Worm (Caenorhabditis elegans) whole organism, mixed stage, embryonic: ENCODE data around the gene cutl-22.

Source experiments
- M03D4.4 ChIP-seq: sonication (generic microtip); optimal IDR thresholded peaks from 2 replicates; lab custom pipeline; 2017; ENCODE audit warnings: mild to moderate bottlenecking, missing genetic modification characterization, missing compliant biosample characterization
- bed-3 ChIP-seq: fragments of 200-800 bp; sonication (Bioruptor generic); optimal IDR thresholded peaks from 3 replicates; lab custom pipeline; 2018; ENCODE audit warnings: mild to moderate bottlenecking, missing genetic modification characterization, moderate library complexity, missing compliant biosample characterization
- blmp-1 ChIP-seq: fragments of 150-350 bp; optimal IDR thresholded peaks from 2 replicates; lab custom pipeline; 2014; ENCODE audit warnings: missing biosample characterization, missing genetic modification characterization
- ceh-39 ChIP-seq: fragments of 150-350 bp; optimal IDR thresholded peaks from 2 replicates; lab custom pipeline; 2014; ENCODE audit warnings: missing biosample characterization, missing genetic modification characterization
- ceh-43 ChIP-seq: fragments of 200-800 bp; sonication (Bioruptor generic); optimal IDR thresholded peaks from 2 replicates; lab custom pipeline; 2018; ENCODE audit warnings: mild to moderate bottlenecking, missing genetic modification characterization, moderate library complexity, missing compliant biosample characterization
- ceh-83 ChIP-seq: fragments of 200-800 bp; sonication (Bioruptor generic); optimal IDR thresholded peaks from 2 replicates; lab custom pipeline; 2018; ENCODE audit warnings: mild to moderate bottlenecking, missing genetic modification characterization, missing compliant biosample characterization
- ces-1 ChIP-seq: fragments of 150-350 bp; optimal IDR thresholded peaks from 2 replicates; lab custom pipeline; 2014; ENCODE audit warnings: missing biosample characterization, missing genetic modification reagents, missing genetic modification characterization
- cnd-1 ChIP-seq: fragments of 200-800 bp; sonication (Bioruptor generic); optimal IDR thresholded peaks from 2 replicates; lab custom pipeline; 2018; ENCODE audit warnings: mild to moderate bottlenecking, missing genetic modification characterization, missing compliant biosample characterization
- drap-1 ChIP-seq: fragments of 200-800 bp; sonication (Bioruptor generic); optimal IDR thresholded peaks from 3 replicates; lab custom pipeline; 2018; ENCODE audit warnings: mild to moderate bottlenecking, missing genetic modification characterization, missing compliant biosample characterization
- elt-1 ChIP-seq: sonication (generic microtip); optimal IDR thresholded peaks from 2 replicates; lab custom pipeline; 2017; ENCODE audit warnings: missing genetic modification characterization, mild to moderate bottlenecking, missing compliant biosample characterization, antibody characterized with exemption, moderate library complexity, borderline replicate concordance; ENCODE audit not compliant: insufficient read depth
- elt-3 ChIP-seq: fragments of 150-350 bp; optimal IDR thresholded peaks from 2 replicates; lab custom pipeline; 2014; ENCODE audit warnings: missing biosample characterization, missing genetic modification characterization
- flh-1 ChIP-seq: fragments of 200-800 bp; sonication (Bioruptor generic); optimal IDR thresholded peaks from 2 replicates; lab custom pipeline; 2018; ENCODE audit warnings: mild to moderate bottlenecking, missing genetic modification characterization, moderate library complexity, missing compliant biosample characterization
- ham-2 ChIP-seq: fragments of 200-800 bp; sonication (Bioruptor generic); optimal IDR thresholded peaks from 2 replicates; lab custom pipeline; 2018; ENCODE audit warnings: mild to moderate bottlenecking, missing genetic modification characterization, missing compliant biosample characterization
- hlh-1 ChIP-seq: fragments of 150-350 bp; optimal IDR thresholded peaks from 2 replicates; lab custom pipeline; 2014; ENCODE audit warnings: missing biosample characterization, missing genetic modification reagents, missing genetic modification characterization
- lin-13 ChIP-seq: fragments of 150-350 bp; optimal IDR thresholded peaks from 2 replicates; lab custom pipeline; 2014; ENCODE audit warnings: missing biosample characterization, missing genetic modification characterization
- lin-32 ChIP-seq: fragments of 200-800 bp; sonication (Bioruptor generic); optimal IDR thresholded peaks from 2 replicates; lab custom pipeline; 2018; ENCODE audit warnings: mild to moderate bottlenecking, missing genetic modification characterization, missing compliant biosample characterization
- lsy-2 ChIP-seq: fragments of 150-350 bp; optimal IDR thresholded peaks from 2 replicates; lab custom pipeline; 2014; ENCODE audit warnings: missing biosample characterization, missing genetic modification characterization
- mab-5 ChIP-seq: fragments of 150-350 bp; optimal IDR thresholded peaks from 2 replicates; lab custom pipeline; 2014; ENCODE audit warnings: missing biosample characterization, missing genetic modification characterization
- mep-1 ChIP-seq: fragments of 150-350 bp; optimal IDR thresholded peaks from 2 replicates; lab custom pipeline; 2017; ENCODE audit warnings: missing biosample characterization, missing genetic modification reagents, missing genetic modification characterization, inconsistent platforms
- mls-2 ChIP-seq: sonication (generic microtip); optimal IDR thresholded peaks from 2 replicates; lab custom pipeline; 2016; ENCODE audit warnings: mild to moderate bottlenecking, missing genetic modification characterization, moderate library complexity, missing compliant biosample characterization
- nhr-12 ChIP-seq: fragments of 150-350 bp; optimal IDR thresholded peaks from 2 replicates; lab custom pipeline; 2014; ENCODE audit warnings: missing biosample characterization, missing genetic modification characterization
- nhr-2 ChIP-seq: fragments of 150-350 bp; optimal IDR thresholded peaks from 2 replicates; lab custom pipeline; 2014; ENCODE audit warnings: missing biosample characterization, missing genetic modification characterization
- nhr-237 ChIP-seq: fragments of 150-350 bp; optimal IDR thresholded peaks from 2 replicates; lab custom pipeline; 2014; ENCODE audit warnings: missing biosample characterization, missing genetic modification characterization
- nhr-28 ChIP-seq: fragments of 150-350 bp; optimal IDR thresholded peaks from 2 replicates; lab custom pipeline; 2014; ENCODE audit warnings: missing biosample characterization, missing genetic modification characterization
- nhr-76 ChIP-seq: sonication (generic microtip); optimal IDR thresholded peaks from 2 replicates; lab custom pipeline; 2017; ENCODE audit warnings: missing biosample characterization, missing genetic modification characterization
- pha-4 ChIP-seq: fragments of 150-350 bp; optimal IDR thresholded peaks from 2 replicates; lab custom pipeline; 2018; ENCODE audit warnings: missing biosample characterization, missing genetic modification reagents, missing genetic modification characterization
- sem-2 ChIP-seq: fragments of 200-800 bp; sonication (Bioruptor generic); optimal IDR thresholded peaks from 2 replicates; lab custom pipeline; 2018; ENCODE audit warnings: mild to moderate bottlenecking, missing genetic modification characterization, missing compliant biosample characterization
- snpc-4 ChIP-seq: fragments of 150-350 bp; optimal IDR thresholded peaks from 2 replicates; lab custom pipeline; 2014; ENCODE audit warnings: missing biosample characterization, missing genetic modification characterization
- sptf-1 ChIP-seq: sonication (generic microtip); optimal IDR thresholded peaks from 2 replicates; lab custom pipeline; 2017; ENCODE audit warnings: mild to moderate bottlenecking, missing genetic modification characterization, moderate library complexity, missing compliant biosample characterization
- tbx-8 ChIP-seq: fragments of 200-800 bp; sonication (Bioruptor generic); optimal IDR thresholded peaks from 2 replicates; lab custom pipeline; 2018; ENCODE audit warnings: mild to moderate bottlenecking, missing genetic modification characterization, moderate library complexity, missing compliant biosample characterization
- unc-120 ChIP-seq: sonication (generic microtip); optimal IDR thresholded peaks from 2 replicates; lab custom pipeline; 2017; ENCODE audit warnings: missing genetic modification characterization, missing compliant biosample characterization; ENCODE audit not compliant: poor library complexity, severe bottlenecking
- unc-39 ChIP-seq: fragments of 150-350 bp; optimal IDR thresholded peaks from 2 replicates; lab custom pipeline; 2014; ENCODE audit warnings: missing biosample characterization, missing genetic modification characterization
- unc-62 ChIP-seq: fragments of 150-350 bp; optimal IDR thresholded peaks from 2 replicates; lab custom pipeline; 2014; ENCODE audit warnings: missing biosample characterization, missing genetic modification reagents, missing genetic modification characterization
- zip-8 ChIP-seq: fragments of 150-350 bp; optimal IDR thresholded peaks from 2 replicates; lab custom pipeline; 2014; ENCODE audit warnings: missing biosample characterization, missing genetic modification characterization
- ztf-11 ChIP-seq: fragments of 150-350 bp; optimal IDR thresholded peaks from 2 replicates; lab custom pipeline; 2014; ENCODE audit warnings: missing biosample characterization, missing genetic modification characterization

The cutl-22 gene

ce11 chrV:1133840-1134239 lies 7.7 kb upstream of the cutl-22 start, which contains the start of gene cpr-5:
cpr-5 (minus strand) TSS chrV:1134036.
- TF ChIP-seq sptf-1 (tag; lab: Kevin White, UChicago) (no peak), mls-2 (tag; lab: Kevin White, UChicago) (no peak), blmp-1 (no peak), ceh-43 (GFP tag; lab: Kevin White, UChicago) (no peak), ces-1 (GFP tag; lab: Kevin White, UChicago) (no peak), ceh-39 (tag; lab: Kevin White, UChicago) (no peak), nhr-28 (no peak), nhr-2 (no peak), lin-32 (GFP tag; lab: Kevin White, UChicago) (no peak), lin-13 (tag; lab: Kevin White, UChicago) (no peak), unc-62 (no peak)

- no peak for TF ChIP-seq ham-2
Measured at ce11 chrV:1134302-1134701, 7.2 kb upstream of the cutl-22 start, which contains the start of gene cpr-8. cpr-8 (plus strand) TSS chrV:1134602.

ce11 chrV:1140806-1141205 lies 727 bp upstream of the cutl-22 start:
- TF ChIP-seq pha-4 (tag; lab: Kevin White, UChicago) (no peak), sem-2 (no peak), hlh-1 (tag; lab: Kevin White, UChicago) (no peak), lsy-2 (tag; lab: Kevin White, UChicago) (no peak), nhr-12 (tag; lab: Kevin White, UChicago) (no peak), M03D4.4 (no peak), unc-39 (tag; lab: Kevin White, UChicago) (no peak)

- no peak for TF ChIP-seq mab-5 (tag; lab: Kevin White, UChicago)
- TF ChIP-seq lsy-2 (tag; lab: Kevin White, UChicago), result no peak
- no peak for TF ChIP-seq pha-4 (tag; lab: Kevin White, UChicago)
Measured at ce11 chrV:1142251-1142650, 718 bp downstream of the cutl-22 start.

ce11 chrV:1149734-1150669 lies 8.5 kb downstream of the cutl-22 start:
- TF ChIP-seq elt-1 (tag; lab: Kevin White, UChicago) (no peak), ces-1 (GFP tag; lab: Kevin White, UChicago) (peak; percentile 95)

ce11 chrV:1151324-1151742 lies 9.8 kb downstream of the cutl-22 start:
- TF ChIP-seq unc-120 (tag; lab: Kevin White, UChicago) (peak; percentile 85), unc-39 (tag; lab: Kevin White, UChicago) (peak; percentile 56), sem-2 (no peak), M03D4.4 (peak; percentile 82), flh-1 (peak; percentile 60), mls-2 (tag; lab: Kevin White, UChicago) (peak; percentile 90), cnd-1 (tag; lab: Kevin White, UChicago) (peak; percentile 83), ceh-39 (tag; lab: Kevin White, UChicago) (peak; percentile 84), nhr-76 (tag; lab: Kevin White, UChicago) (no peak), drap-1 (GFP tag; lab: Kevin White, UChicago) (peak; percentile 84), elt-3 (tag; lab: Kevin White, UChicago) (no peak), elt-1 (tag; lab: Kevin White, UChicago) (peak; percentile 54), lsy-2 (tag; lab: Kevin White, UChicago) (peak; percentile 84), zip-8 (peak; percentile 93), lin-13 (tag; lab: Kevin White, UChicago) (peak; percentile 94), ceh-83 (GFP tag; lab: Kevin White, UChicago) (peak; percentile 66), pha-4 (tag; lab: Kevin White, UChicago) (peak; percentile 79), mep-1 (tag; lab: Kevin White, UChicago) (peak; percentile 89), ces-1 (GFP tag; lab: Kevin White, UChicago) (peak; percentile 87), nhr-12 (tag; lab: Kevin White, UChicago) (peak; percentile 19), mab-5 (tag; lab: Kevin White, UChicago) (peak; percentile 87), sptf-1 (tag; lab: Kevin White, UChicago) (peak; percentile 94), nhr-2 (no peak), blmp-1 (peak; percentile 3), ceh-43 (GFP tag; lab: Kevin White, UChicago) (peak; percentile 70), bed-3 (GFP tag; lab: Kevin White, UChicago) (peak; percentile 57), ztf-11 (tag; lab: Kevin White, UChicago) (peak; percentile 98), snpc-4 (no peak), nhr-237 (tag; lab: Kevin White, UChicago) (peak; percentile 84), tbx-8 (GFP tag; lab: Kevin White, UChicago) (peak; percentile 50), nhr-28 (peak; percentile 23), lin-32 (GFP tag; lab: Kevin White, UChicago) (no peak), unc-62 (peak; percentile 91), hlh-1 (tag; lab: Kevin White, UChicago) (peak; percentile 82), ham-2 (peak; percentile 90)
